Fruit fly (Drosophila melanogaster) whole organism, embryonic: Measurements from ENCODE around the gene Or83a.

Experiments used
- Abd-B ChIP-seq: fragments of 200-800 bp; sonication (Bioruptor generic); optimal IDR thresholded peaks from 2 replicates; lab custom pipeline; 2018; ENCODE audit warnings: missing biosample characterization, mild to moderate bottlenecking, missing genetic modification characterization, moderate library complexity
- CG10565 ChIP-seq: fragments of 200-800 bp; sonication (Bioruptor generic); optimal IDR thresholded peaks from 3 replicates; lab custom pipeline; 2016; ENCODE audit warnings: missing biosample characterization, mild to moderate bottlenecking, missing genetic modification characterization
- CG10959 ChIP-seq: fragments of 200-800 bp; sonication (Bioruptor generic); IDR thresholded peaks from 2 replicates; pipeline ENCODE4 v1.3.6; 2022; ENCODE audit warnings: missing biosample characterization, missing genetic modification characterization
- CG11093 ChIP-seq: fragments of 200-800 bp; sonication (Bioruptor generic); IDR thresholded peaks from 3 replicates; pipeline ENCODE4 v1.3.6; 2022; ENCODE audit warnings: missing biosample characterization, missing genetic modification characterization
- CG15514 ChIP-seq: fragments of 200-800 bp; sonication (Bioruptor generic); optimal IDR thresholded peaks from 3 replicates; lab custom pipeline; 2017; ENCODE audit warnings: missing biosample characterization, missing genetic modification characterization, mild to moderate bottlenecking, moderate library complexity, missing genetic modification reagents
- CG1647 ChIP-seq: fragments of 200-800 bp; sonication (Bioruptor generic); optimal IDR thresholded peaks from 3 replicates; lab custom pipeline; 2016; ENCODE audit warnings: missing biosample characterization, missing genetic modification characterization
- CG16815 ChIP-seq: fragments of 200-800 bp; sonication (Bioruptor generic); optimal IDR thresholded peaks from 3 replicates; lab custom pipeline; 2017; ENCODE audit warnings: missing biosample characterization, mild to moderate bottlenecking, missing genetic modification characterization
- CG17328 ChIP-seq: fragments of 200-800 bp; sonication (Bioruptor generic); IDR thresholded peaks from 2 replicates; pipeline ENCODE4 v1.3.6; 2022; ENCODE audit warnings: missing biosample characterization, missing genetic modification characterization
- CG17359 ChIP-seq: fragments of 200-800 bp; sonication (Bioruptor generic); optimal IDR thresholded peaks from 3 replicates; lab custom pipeline; 2018; ENCODE audit warnings: missing biosample characterization, mild to moderate bottlenecking, missing genetic modification characterization, moderate library complexity
- CG17612 ChIP-seq: fragments of 200-800 bp; sonication (Bioruptor generic); IDR thresholded peaks from 2 replicates; pipeline ENCODE4 v1.3.6; 2022; ENCODE audit warnings: missing biosample characterization, missing genetic modification characterization
- CG18764 ChIP-seq: fragments of 200-800 bp; sonication (Bioruptor generic); optimal IDR thresholded peaks from 3 replicates; lab custom pipeline; 2016; ENCODE audit warnings: missing biosample characterization, missing genetic modification characterization
- CG2199 ChIP-seq: fragments of 200-800 bp; sonication (Bioruptor generic); IDR thresholded peaks from 3 replicates; pipeline ENCODE4 v1.3.6; 2022; ENCODE audit warnings: missing biosample characterization, missing genetic modification characterization
- CG2889 ChIP-seq: fragments of 200-800 bp; sonication (Bioruptor generic); IDR thresholded peaks from 3 replicates; pipeline ENCODE4 v1.3.6; 2022; ENCODE audit warnings: missing biosample characterization, missing genetic modification characterization
- CG32532 ChIP-seq: fragments of 200-800 bp; sonication (Bioruptor generic); IDR thresholded peaks from 2 replicates; pipeline ENCODE4 v1.3.6; 2022; ENCODE audit warnings: missing biosample characterization, missing genetic modification characterization
- CG4328 ChIP-seq: fragments of 200-800 bp; sonication (Bioruptor generic); optimal IDR thresholded peaks from 3 replicates; lab custom pipeline; 2017; ENCODE audit warnings: missing biosample characterization, missing genetic modification reagents, missing genetic modification characterization
- CG43689 ChIP-seq: fragments of 200-800 bp; sonication (Bioruptor generic); IDR thresholded peaks from 2 replicates; pipeline ENCODE4 v1.3.6; 2022; ENCODE audit warnings: missing biosample characterization, missing genetic modification characterization
- CG4707 ChIP-seq: fragments of 200-800 bp; sonication (Bioruptor generic); optimal IDR thresholded peaks from 2 replicates; lab custom pipeline; 2018; ENCODE audit warnings: missing biosample characterization, mild to moderate bottlenecking, missing genetic modification characterization, moderate library complexity
- CG7556 ChIP-seq: fragments of 200-800 bp; sonication (Bioruptor generic); optimal IDR thresholded peaks from 2 replicates; lab custom pipeline; 2017; ENCODE audit warnings: missing biosample characterization, mild to moderate bottlenecking, missing genetic modification characterization
- CG7839 ChIP-seq: fragments of 200-800 bp; sonication (Bioruptor generic); optimal IDR thresholded peaks from 3 replicates; lab custom pipeline; 2018; ENCODE audit warnings: missing biosample characterization, mild to moderate bottlenecking, missing genetic modification characterization, moderate library complexity
- CG7987 ChIP-seq: fragments of 200-800 bp; sonication (Bioruptor generic); optimal IDR thresholded peaks from 2 replicates; lab custom pipeline; 2018; ENCODE audit warnings: missing biosample characterization, mild to moderate bottlenecking, missing genetic modification characterization, moderate library complexity
- CG8089 ChIP-seq: fragments of 200-800 bp; sonication (Bioruptor generic); optimal IDR thresholded peaks from 3 replicates; lab custom pipeline; 2016; ENCODE audit warnings: missing biosample characterization, missing genetic modification characterization
- Dad ChIP-seq: fragments of 200-800 bp; sonication (Bioruptor generic); optimal IDR thresholded peaks from 3 replicates; lab custom pipeline; 2016; ENCODE audit warnings: missing biosample characterization, missing genetic modification characterization
- Deaf1 ChIP-seq: fragments of 200-800 bp; optimal IDR thresholded peaks from 3 replicates; lab custom pipeline; 2019; ENCODE audit warnings: missing biosample characterization, mild to moderate bottlenecking, missing genetic modification characterization, moderate library complexity
- Dek ChIP-seq: fragments of 200-800 bp; sonication (Bioruptor generic); optimal IDR thresholded peaks from 3 replicates; lab custom pipeline; 2019; ENCODE audit warnings: missing biosample characterization, mild to moderate bottlenecking, missing genetic modification characterization, moderate library complexity
- Dll ChIP-seq: fragments of 200-800 bp; sonication (Bioruptor generic); IDR thresholded peaks from 4 replicates; pipeline ENCODE4 v1.3.6; 2022; ENCODE audit warnings: missing biosample characterization, missing genetic modification characterization; ENCODE audit not compliant: partially characterized antibody
- Elba2 ChIP-seq: fragments of 200-800 bp; sonication (Bioruptor generic); optimal IDR thresholded peaks from 3 replicates; lab custom pipeline; 2016; ENCODE audit warnings: missing biosample characterization, missing genetic modification characterization
- Gsc ChIP-seq: fragments of 200-800 bp; sonication (Bioruptor generic); IDR thresholded peaks from 2 replicates; pipeline ENCODE4 v1.3.6; 2022; ENCODE audit warnings: missing biosample characterization, missing genetic modification characterization
- HLH3B ChIP-seq: fragments of 200-800 bp; sonication (Bioruptor generic); IDR thresholded peaks from 2 replicates; pipeline ENCODE4 v1.3.6; 2022; ENCODE audit warnings: missing biosample characterization, missing genetic modification characterization
- Jarid2 ChIP-seq: fragments of 200-800 bp; sonication (Bioruptor generic); optimal IDR thresholded peaks from 3 replicates; lab custom pipeline; 2017; ENCODE audit warnings: mild to moderate bottlenecking, missing biosample characterization, missing genetic modification reagents, missing genetic modification characterization
- Rfx ChIP-seq: fragments of 200-800 bp; sonication (Bioruptor generic); IDR thresholded peaks from 2 replicates; pipeline ENCODE4 v1.3.6; 2022; ENCODE audit warnings: missing biosample characterization, missing genetic modification characterization
- Sry-δ ChIP-seq: fragments of 200-800 bp; sonication (Bioruptor generic); optimal IDR thresholded peaks from 2 replicates; lab custom pipeline; 2016; ENCODE audit warnings: missing biosample characterization, missing genetic modification characterization
- aop ChIP-seq: fragments of 200-800 bp; sonication (Bioruptor generic); IDR thresholded peaks from 2 replicates; pipeline ENCODE4 v1.3.6; 2022; ENCODE audit warnings: missing biosample characterization, missing genetic modification characterization
- az2 ChIP-seq: fragments of 200-800 bp; sonication (Bioruptor generic); optimal IDR thresholded peaks from 3 replicates; lab custom pipeline; 2016; ENCODE audit warnings: missing biosample characterization, missing genetic modification characterization
- cas ChIP-seq: fragments of 200-800 bp; sonication (Bioruptor generic); IDR thresholded peaks from 2 replicates; pipeline ENCODE4 v1.3.6; 2022; ENCODE audit warnings: missing biosample characterization, missing genetic modification characterization
- croc ChIP-seq: fragments of 200-800 bp; sonication (Bioruptor generic); conservative IDR thresholded peaks from 3 replicates; pipeline ENCODE4 v1.3.6; 2022; ENCODE audit warnings: missing biosample characterization, missing genetic modification characterization
- disco-r ChIP-seq: fragments of 200-800 bp; sonication (Bioruptor generic); optimal IDR thresholded peaks from 2 replicates; lab custom pipeline; 2016; ENCODE audit warnings: missing biosample characterization, missing genetic modification characterization
- gce ChIP-seq: fragments of 200-800 bp; sonication (Bioruptor generic); IDR thresholded peaks from 3 replicates; pipeline ENCODE4 v1.3.6; 2022; ENCODE audit warnings: missing biosample characterization, missing genetic modification characterization
- grau ChIP-seq: fragments of 200-800 bp; optimal IDR thresholded peaks from 3 replicates; lab custom pipeline; 2019; ENCODE audit warnings: missing biosample characterization, mild to moderate bottlenecking, missing genetic modification characterization, moderate library complexity
- hth ChIP-seq: fragments of >200 bp; optimal IDR thresholded peaks from 2 replicates; lab custom pipeline; 2017; ENCODE audit warnings: inconsistent platforms
- inv ChIP-seq: fragments of 200-800 bp; sonication (Bioruptor generic); IDR thresholded peaks from 2 replicates; pipeline ENCODE4 v1.3.6; 2022; ENCODE audit warnings: missing biosample characterization, missing genetic modification characterization; ENCODE audit not compliant: partially characterized antibody
- lbe ChIP-seq: fragments of 200-800 bp; sonication (Bioruptor generic); optimal IDR thresholded peaks from 2 replicates; lab custom pipeline; 2016; ENCODE audit warnings: missing biosample characterization, mild to moderate bottlenecking, missing genetic modification characterization
- lola ChIP-seq, 3 experiments: fragments of >200 bp in 2 of 3; fragments of 200-800 bp in 1 of 3; sonication (Bioruptor generic) in 1 of 3; optimal IDR thresholded peaks; 2 replicates each; lab custom pipeline; 2017 to 2019; ENCODE audit warnings: missing biosample characterization in 3 of 3, missing genetic modification characterization in 3 of 3, mild to moderate bottlenecking in 1 of 3, moderate library complexity in 1 of 3
- pan ChIP-seq, 4 experiments: fragments of >200 bp in 3 of 4; fragments of 200-800 bp in 1 of 4; sonication (Bioruptor generic) in 1 of 4; optimal IDR thresholded peaks in 3 of 4; IDR thresholded peaks in 1 of 4; 2 replicates each; pipeline versions ENCODE4 v1.3.6 to Lab custom; 2017 to 2022; ENCODE audit warnings: missing biosample characterization in 2 of 4, missing genetic modification characterization in 2 of 4, mixed read lengths in 1 of 4
- pb ChIP-seq: fragments of 200-800 bp; sonication (Bioruptor generic); optimal IDR thresholded peaks from 3 replicates; lab custom pipeline; 2016; ENCODE audit warnings: missing biosample characterization, missing genetic modification characterization
- pnt ChIP-seq: fragments of 200-800 bp; sonication (Bioruptor generic); optimal IDR thresholded peaks from 3 replicates; lab custom pipeline; 2016; ENCODE audit warnings: missing biosample characterization, missing genetic modification characterization
- pum ChIP-seq: fragments of 200-800 bp; sonication (Bioruptor generic); optimal IDR thresholded peaks from 2 replicates; lab custom pipeline; 2016; ENCODE audit warnings: missing biosample characterization, missing genetic modification characterization
- rib ChIP-seq: fragments of 200-800 bp; sonication (Bioruptor generic); IDR thresholded peaks from 2 replicates; pipeline ENCODE4 v1.3.6; 2022; ENCODE audit warnings: missing biosample characterization, missing genetic modification characterization
- slbo ChIP-seq: fragments of 200-800 bp; sonication (Bioruptor generic); IDR thresholded peaks from 2 replicates; pipeline ENCODE4 v1.3.6; 2022; ENCODE audit warnings: missing biosample characterization, missing genetic modification characterization
- tna ChIP-seq: fragments of 200-800 bp; sonication (Bioruptor generic); IDR thresholded peaks from 2 replicates; pipeline ENCODE4 v1.3.6; 2022; ENCODE audit warnings: missing biosample characterization, missing genetic modification characterization; ENCODE audit not compliant: partially characterized antibody
- yki ChIP-seq: fragments of >200 bp; optimal IDR thresholded peaks from 3 replicates; lab custom pipeline; 2018

Gene Or83a

DNA sequence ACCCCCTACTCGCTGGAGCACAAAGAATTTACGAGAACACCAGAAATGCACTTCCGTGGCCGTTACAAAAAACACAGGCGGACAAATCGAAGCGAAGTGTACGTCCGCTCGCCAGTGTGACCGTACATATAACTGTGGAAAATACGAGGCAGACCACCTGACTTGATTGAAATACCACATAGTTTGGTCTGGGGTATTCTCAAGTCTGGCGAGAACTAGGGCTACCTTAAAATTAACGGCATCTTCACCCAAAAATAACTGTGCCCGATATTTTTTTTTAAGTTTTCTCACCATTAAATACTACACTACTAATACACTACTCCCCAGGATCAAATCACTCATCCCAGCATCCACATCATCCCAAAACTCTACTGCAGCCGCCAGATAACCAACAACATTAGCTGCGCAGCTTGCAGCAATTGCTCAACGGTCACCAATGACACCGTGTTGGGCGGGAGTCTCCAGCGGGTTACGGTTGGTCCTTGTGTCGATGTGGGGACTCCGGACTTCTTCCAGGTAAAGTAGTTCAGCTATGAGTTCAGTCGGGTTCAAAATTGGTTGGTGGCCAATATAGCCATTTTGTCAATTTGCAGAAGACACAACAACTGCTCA, 30.7 kb downstream of the Or83a start, which contains the start of gene Cerk (continued):
- no peak for TF ChIP-seq gce (GFP tag; lab: Robert Waterston, UW)
- peak; percentile 41 for TF ChIP-seq pnt (GFP tag; lab: Kevin White, UChicago)
- TF ChIP-seq Elba2 (GFP tag; lab: Kevin White, UChicago): peak; percentile 48
- TF ChIP-seq CG10959 (GFP tag; lab: Robert Waterston, UW): no peak
- TF ChIP-seq CG11093 (GFP tag; lab: Robert Waterston, UW): no peak
- no peak for TF ChIP-seq CG7556
- TF ChIP-seq aop (GFP tag; lab: Robert Waterston, UW): peak; percentile 35; the same call in 1 of the 2 replicates
- no peak for TF ChIP-seq Dek (tag; lab: Kevin White, UChicago)
- no peak for TF ChIP-seq Gsc (GFP tag; lab: Robert Waterston, UW)
- no peak for TF ChIP-seq pb
- no peak for TF ChIP-seq CG16815 (GFP tag; lab: Kevin White, UChicago)
- TF ChIP-seq Sry-δ (GFP tag; lab: Kevin White, UChicago): peak; percentile 66
- TF ChIP-seq pum (GFP tag; lab: Kevin White, UChicago): peak; percentile 54
- peak; percentile 75 for TF ChIP-seq CG15514 (GFP tag; lab: Kevin White, UChicago)
- peak; percentile 42; the same call in 1 of the 2 replicates for TF ChIP-seq inv (GFP tag; lab: Robert Waterston, UW)
- TF ChIP-seq CG17612: no peak
- TF ChIP-seq CG2889: no peak
- TF ChIP-seq grau: peak; percentile 31
- TF ChIP-seq hth (lab: Kevin White, UChicago): no peak
- no peak for TF ChIP-seq CG10565 (GFP tag; lab: Kevin White, UChicago)
- TF ChIP-seq croc (GFP tag; lab: Robert Waterston, UW): no peak
- no peak for TF ChIP-seq yki (lab: Kevin White, UChicago)
- TF ChIP-seq Deaf1 (tag; lab: Kevin White, UChicago): no peak
- no peak for TF ChIP-seq disco-r (GFP tag; lab: Kevin White, UChicago)
- peak; percentile 17; the same call in 1 of the 2 replicates for TF ChIP-seq tna (GFP tag; lab: Robert Waterston, UW)
- no peak for TF ChIP-seq az2 (GFP tag; lab: Kevin White, UChicago)
- no peak for TF ChIP-seq CG17359 (tag; lab: Kevin White, UChicago)
- peak; percentile 26 for TF ChIP-seq CG7839 (tag; lab: Kevin White, UChicago)
- TF ChIP-seq lbe (GFP tag; lab: Kevin White, UChicago): no peak
- TF ChIP-seq CG43689 (GFP tag; lab: Robert Waterston, UW): no peak
- TF ChIP-seq CG7987 (GFP tag; lab: Kevin White, UChicago): peak; percentile 55
- TF ChIP-seq CG18764 (GFP tag; lab: Kevin White, UChicago): no peak
- TF ChIP-seq rib (GFP tag; lab: Robert Waterston, UW): no peak
- TF ChIP-seq cas (GFP tag; lab: Robert Waterston, UW): no peak
- TF ChIP-seq Abd-B (GFP tag; lab: Kevin White, UChicago): no peak
- TF ChIP-seq slbo (GFP tag; lab: Robert Waterston, UW): peak; percentile 62; the same call in 1 of the 2 replicates
- TF ChIP-seq CG4707: peak; percentile 32
- TF ChIP-seq CG4328 (GFP tag; lab: Kevin White, UChicago): no peak
- TF ChIP-seq HLH3B (GFP tag; lab: Robert Waterston, UW): 0 out of 2 replicates have a peak, but pooled peaks have one; percentile 27
- TF ChIP-seq Dll (GFP tag; lab: Robert Waterston, UW): peak; percentile 58; the same call in 3 of the 4 replicates
- peak; percentile 42 for TF ChIP-seq Dad (GFP tag; lab: Kevin White, UChicago)
- peak; percentile 64 for TF ChIP-seq CG32532 (GFP tag; lab: Robert Waterston, UW)
- no peak for TF ChIP-seq CG8089 (GFP tag; lab: Kevin White, UChicago)
- peak; percentile 93 for TF ChIP-seq Jarid2 (GFP tag; lab: Kevin White, UChicago)
- TF ChIP-seq CG17328 (GFP tag; lab: Robert Waterston, UW): 0 out of 2 replicates have a peak, but pooled peaks have one; percentile 4
- TF ChIP-seq CG1647: no peak
- peak; percentile 73 for TF ChIP-seq Rfx
- TF ChIP-seq pan (optimal IDR thresholded peaks at IDR 0.05; lab: Kevin White, UChicago): no peak
- peak in 1 of 2 experiments; percentile 23 for TF ChIP-seq pan (GFP tag; optimal IDR thresholded peaks at IDR 0.05 in 1 of 2, IDR thresholded peaks at IDR 0.05 in 1 of 2)
- no peak for TF ChIP-seq lola (GFP tag; optimal IDR thresholded peaks at IDR 0.05; lab: Kevin White, UChicago)
- TF ChIP-seq CG2199: 0 out of 3 replicates have a peak, but pooled peaks have one; percentile 25
